Worm (Caenorhabditis elegans): ENCODE data around the gene gpa-8.

The gpa-8 gene

DNA sequence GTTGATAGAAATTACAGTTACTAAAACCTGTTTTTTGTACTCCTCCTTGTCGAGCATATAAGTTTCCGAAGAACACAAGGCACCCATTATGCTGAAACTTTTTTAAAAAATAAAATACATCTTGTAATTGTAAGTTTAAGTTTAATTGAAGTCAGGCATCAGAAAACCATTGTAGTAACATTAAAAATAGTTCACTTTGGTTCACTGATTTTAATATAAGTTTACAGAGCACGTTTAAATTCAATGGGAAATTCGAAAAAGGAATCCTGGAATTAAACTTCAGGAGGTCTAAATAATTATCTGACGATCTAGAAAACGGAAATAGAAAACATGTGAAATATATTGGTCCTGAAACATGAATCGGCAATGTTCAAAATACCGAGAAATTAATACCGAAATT, at the start of gene gpa-8:
TSS of gene gpa-8 (minus strand) at position 101 of the 400 bp plus-strand sequence.
- TF ChIP-seq nhr-12 (tag; optimal IDR thresholded peaks at IDR 0.05) (no peak), nhr-2 (tag; optimal IDR thresholded peaks at IDR 0.05) (no peak), snpc-4 (tag; optimal IDR thresholded peaks at IDR 0.05) (no peak), elt-1 (tag; optimal IDR thresholded peaks at IDR 0.05; ENCODE audit: borderline replicate concordance, insufficient read depth) (no peak), nhr-76 (tag; optimal IDR thresholded peaks at IDR 0.05) (no peak), ceh-43 (GFP tag; optimal IDR thresholded peaks at IDR 0.05) (no peak), blmp-1 (tag; optimal IDR thresholded peaks at IDR 0.05) (no peak), ztf-11 (tag; optimal IDR thresholded peaks at IDR 0.05) (no peak), nhr-28 (tag; optimal IDR thresholded peaks at IDR 0.05) (no peak), lsy-2 (tag; optimal IDR thresholded peaks at IDR 0.05) (no peak), flh-1 (GFP tag; optimal IDR thresholded peaks at IDR 0.05) (no peak), cnd-1 (tag; optimal IDR thresholded peaks at IDR 0.05) (no peak), unc-39 (tag; optimal IDR thresholded peaks at IDR 0.05) (no peak), ces-1 (GFP tag; optimal IDR thresholded peaks at IDR 0.05) (no peak), elt-3 (tag; optimal IDR thresholded peaks at IDR 0.05) (no peak), M03D4.4 (tag; optimal IDR thresholded peaks at IDR 0.05) (no peak), nhr-237 (tag; optimal IDR thresholded peaks at IDR 0.05) (no peak), ceh-39 (tag; optimal IDR thresholded peaks at IDR 0.05) (no peak)

DNA sequence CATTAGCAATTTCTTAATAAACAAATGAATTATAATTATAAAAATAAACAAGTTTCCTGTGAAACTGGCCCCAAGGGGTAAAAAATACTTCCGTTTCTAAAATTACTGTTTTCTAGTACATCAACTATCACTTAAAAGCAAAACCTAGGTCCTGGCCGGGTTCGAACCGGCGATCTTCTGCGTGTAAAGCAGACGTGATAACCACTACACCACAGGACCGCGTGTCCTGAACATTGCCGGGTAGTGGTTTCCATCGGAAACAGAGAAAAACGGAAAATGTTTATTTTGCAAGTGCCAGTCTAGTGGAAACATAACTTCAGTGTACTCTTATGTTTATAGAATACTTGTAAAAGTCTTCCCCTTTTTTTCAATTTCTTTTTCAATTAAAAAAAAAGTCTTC, 42.9 kb upstream of the gpa-8 start:
- no peak for TF ChIP-seq blmp-1 (tag; optimal IDR thresholded peaks at IDR 0.05)
- TF ChIP-seq mab-5 (tag; optimal IDR thresholded peaks at IDR 0.05) = no peak
- TF ChIP-seq sptf-1 (tag; optimal IDR thresholded peaks at IDR 0.05) = no peak
- TF ChIP-seq ceh-83 (GFP tag; optimal IDR thresholded peaks at IDR 0.05) = no peak
- no peak for TF ChIP-seq ceh-43 (GFP tag; optimal IDR thresholded peaks at IDR 0.05)
- no peak for TF ChIP-seq unc-120 (tag; optimal IDR thresholded peaks at IDR 0.05; ENCODE audit: poor library complexity, severe bottlenecking)
- no peak for TF ChIP-seq bed-3 (GFP tag; optimal IDR thresholded peaks at IDR 0.05)
- TF ChIP-seq elt-1 (tag; optimal IDR thresholded peaks at IDR 0.05; ENCODE audit: borderline replicate concordance, insufficient read depth) = no peak
- TF ChIP-seq ham-2 (GFP tag; optimal IDR thresholded peaks at IDR 0.05) = no peak
- TF ChIP-seq cnd-1 (tag; optimal IDR thresholded peaks at IDR 0.05) = no peak

DNA sequence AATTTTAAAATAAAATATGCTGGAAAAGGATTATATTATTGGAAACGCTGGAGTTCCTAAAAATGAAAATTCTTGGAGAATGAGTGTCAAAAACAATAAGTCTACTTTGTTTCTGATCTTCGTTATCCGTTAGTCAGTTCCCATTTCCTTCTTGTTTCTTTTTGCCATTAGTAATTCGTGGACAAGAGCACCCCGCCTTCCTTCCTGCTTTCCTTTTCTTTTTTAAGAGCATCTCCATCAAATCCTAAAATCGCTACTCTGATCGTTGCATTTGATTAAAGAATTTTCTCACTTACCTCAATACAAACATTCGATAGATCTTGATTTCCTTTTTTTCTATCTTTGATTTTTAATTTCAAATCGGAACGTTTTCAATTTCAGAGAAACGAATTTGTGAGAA, 39.5 kb upstream of the gpa-8 start, which contains the start of gene frpr-15:
TSS of gene frpr-15 (plus strand) at position 301 of the 400 bp plus-strand sequence.
- TF ChIP-seq cnd-1 (tag; optimal IDR thresholded peaks at IDR 0.05) (no peak), sem-2 (GFP tag; optimal IDR thresholded peaks at IDR 0.05) (no peak), elt-3 (tag; optimal IDR thresholded peaks at IDR 0.05) (no peak), mep-1 (tag; optimal IDR thresholded peaks at IDR 0.05) (no peak), nhr-76 (tag; optimal IDR thresholded peaks at IDR 0.05) (no peak), ceh-43 (GFP tag; optimal IDR thresholded peaks at IDR 0.05) (no peak), sptf-1 (tag; optimal IDR thresholded peaks at IDR 0.05) (no peak), pha-4 (tag; optimal IDR thresholded peaks at IDR 0.05) (no peak), elt-1 (tag; optimal IDR thresholded peaks at IDR 0.05; ENCODE audit: borderline replicate concordance, insufficient read depth) (no peak), unc-120 (tag; optimal IDR thresholded peaks at IDR 0.05; ENCODE audit: poor library complexity, severe bottlenecking) (no peak), zip-8 (tag; optimal IDR thresholded peaks at IDR 0.05) (no peak), mls-2 (tag; optimal IDR thresholded peaks at IDR 0.05) (no peak), unc-39 (tag; optimal IDR thresholded peaks at IDR 0.05) (no peak), nhr-28 (tag; optimal IDR thresholded peaks at IDR 0.05) (no peak), unc-62 (GFP tag; optimal IDR thresholded peaks at IDR 0.05) (no peak), lin-32 (GFP tag; optimal IDR thresholded peaks at IDR 0.05) (no peak)

DNA sequence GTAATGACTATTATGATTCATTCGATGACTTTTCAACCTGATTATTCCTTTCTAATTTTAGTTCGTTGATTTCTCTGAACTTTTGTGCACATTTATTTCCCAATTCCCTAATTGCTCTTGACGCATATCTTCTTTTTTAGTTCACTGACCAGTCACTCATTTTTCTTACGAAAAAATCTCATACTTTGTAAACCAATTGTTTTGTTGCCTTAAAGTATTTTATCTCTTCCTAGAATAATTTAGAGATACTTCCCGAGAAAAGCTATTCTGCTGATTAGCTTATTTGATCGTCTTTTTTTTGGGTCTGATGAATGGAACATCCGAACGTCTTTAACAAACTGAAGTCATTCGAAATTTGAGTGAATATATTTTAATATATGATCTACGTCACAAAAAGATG, 39.0 kb upstream of the gpa-8 start:
- no peak for TF ChIP-seq unc-39 (tag; optimal IDR thresholded peaks at IDR 0.05)
- TF ChIP-seq ceh-39 (tag; optimal IDR thresholded peaks at IDR 0.05) = no peak
- no peak for TF ChIP-seq snpc-4 (tag; optimal IDR thresholded peaks at IDR 0.05)
- no peak for TF ChIP-seq mls-2 (tag; optimal IDR thresholded peaks at IDR 0.05)
- no peak for TF ChIP-seq pha-4 (tag; optimal IDR thresholded peaks at IDR 0.05)
- TF ChIP-seq ham-2 (GFP tag; optimal IDR thresholded peaks at IDR 0.05) = no peak
- TF ChIP-seq lsy-2 (tag; optimal IDR thresholded peaks at IDR 0.05) = no peak
- no peak for TF ChIP-seq tbx-8 (GFP tag; optimal IDR thresholded peaks at IDR 0.05)
- no peak for TF ChIP-seq blmp-1 (tag; optimal IDR thresholded peaks at IDR 0.05)
- no peak for TF ChIP-seq ceh-43 (GFP tag; optimal IDR thresholded peaks at IDR 0.05)
- TF ChIP-seq mab-5 (tag; optimal IDR thresholded peaks at IDR 0.05) = no peak
- TF ChIP-seq ztf-11 (tag; optimal IDR thresholded peaks at IDR 0.05) = no peak
- TF ChIP-seq hlh-1 (tag; optimal IDR thresholded peaks at IDR 0.05) = no peak
- no peak for TF ChIP-seq ces-1 (GFP tag; optimal IDR thresholded peaks at IDR 0.05)
